Worm (Caenorhabditis elegans) whole organism, mixed stage, embryonic: Measurements from ENCODE around the gene eat-17.

Source experiments
- M03D4.4 ChIP-seq: sonication (generic microtip); optimal IDR thresholded peaks from 2 replicates; lab custom pipeline; 2017; ENCODE audit warnings: mild to moderate bottlenecking, missing genetic modification characterization, missing compliant biosample characterization
- bed-3 ChIP-seq: fragments of 200-800 bp; sonication (Bioruptor generic); optimal IDR thresholded peaks from 3 replicates; lab custom pipeline; 2018; ENCODE audit warnings: mild to moderate bottlenecking, missing genetic modification characterization, moderate library complexity, missing compliant biosample characterization
- blmp-1 ChIP-seq: fragments of 150-350 bp; optimal IDR thresholded peaks from 2 replicates; lab custom pipeline; 2014; ENCODE audit warnings: missing biosample characterization, missing genetic modification characterization
- ceh-39 ChIP-seq: fragments of 150-350 bp; optimal IDR thresholded peaks from 2 replicates; lab custom pipeline; 2014; ENCODE audit warnings: missing biosample characterization, missing genetic modification characterization
- ceh-43 ChIP-seq: fragments of 200-800 bp; sonication (Bioruptor generic); optimal IDR thresholded peaks from 2 replicates; lab custom pipeline; 2018; ENCODE audit warnings: mild to moderate bottlenecking, missing genetic modification characterization, moderate library complexity, missing compliant biosample characterization
- ceh-83 ChIP-seq: fragments of 200-800 bp; sonication (Bioruptor generic); optimal IDR thresholded peaks from 2 replicates; lab custom pipeline; 2018; ENCODE audit warnings: mild to moderate bottlenecking, missing genetic modification characterization, missing compliant biosample characterization
- ces-1 ChIP-seq: fragments of 150-350 bp; optimal IDR thresholded peaks from 2 replicates; lab custom pipeline; 2014; ENCODE audit warnings: missing biosample characterization, missing genetic modification reagents, missing genetic modification characterization
- cnd-1 ChIP-seq: fragments of 200-800 bp; sonication (Bioruptor generic); optimal IDR thresholded peaks from 2 replicates; lab custom pipeline; 2018; ENCODE audit warnings: mild to moderate bottlenecking, missing genetic modification characterization, missing compliant biosample characterization
- drap-1 ChIP-seq: fragments of 200-800 bp; sonication (Bioruptor generic); optimal IDR thresholded peaks from 3 replicates; lab custom pipeline; 2018; ENCODE audit warnings: mild to moderate bottlenecking, missing genetic modification characterization, missing compliant biosample characterization
- elt-1 ChIP-seq: sonication (generic microtip); optimal IDR thresholded peaks from 2 replicates; lab custom pipeline; 2017; ENCODE audit warnings: missing genetic modification characterization, mild to moderate bottlenecking, missing compliant biosample characterization, antibody characterized with exemption, moderate library complexity, borderline replicate concordance; ENCODE audit not compliant: insufficient read depth
- elt-3 ChIP-seq: fragments of 150-350 bp; optimal IDR thresholded peaks from 2 replicates; lab custom pipeline; 2014; ENCODE audit warnings: missing biosample characterization, missing genetic modification characterization
- flh-1 ChIP-seq: fragments of 200-800 bp; sonication (Bioruptor generic); optimal IDR thresholded peaks from 2 replicates; lab custom pipeline; 2018; ENCODE audit warnings: mild to moderate bottlenecking, missing genetic modification characterization, moderate library complexity, missing compliant biosample characterization
- hlh-1 ChIP-seq: fragments of 150-350 bp; optimal IDR thresholded peaks from 2 replicates; lab custom pipeline; 2014; ENCODE audit warnings: missing biosample characterization, missing genetic modification reagents, missing genetic modification characterization
- lin-13 ChIP-seq: fragments of 150-350 bp; optimal IDR thresholded peaks from 2 replicates; lab custom pipeline; 2014; ENCODE audit warnings: missing biosample characterization, missing genetic modification characterization
- lin-32 ChIP-seq: fragments of 200-800 bp; sonication (Bioruptor generic); optimal IDR thresholded peaks from 2 replicates; lab custom pipeline; 2018; ENCODE audit warnings: mild to moderate bottlenecking, missing genetic modification characterization, missing compliant biosample characterization
- lsy-2 ChIP-seq: fragments of 150-350 bp; optimal IDR thresholded peaks from 2 replicates; lab custom pipeline; 2014; ENCODE audit warnings: missing biosample characterization, missing genetic modification characterization
- mep-1 ChIP-seq: fragments of 150-350 bp; optimal IDR thresholded peaks from 2 replicates; lab custom pipeline; 2017; ENCODE audit warnings: missing biosample characterization, missing genetic modification reagents, missing genetic modification characterization, inconsistent platforms
- mls-2 ChIP-seq: sonication (generic microtip); optimal IDR thresholded peaks from 2 replicates; lab custom pipeline; 2016; ENCODE audit warnings: mild to moderate bottlenecking, missing genetic modification characterization, moderate library complexity, missing compliant biosample characterization
- nhr-12 ChIP-seq: fragments of 150-350 bp; optimal IDR thresholded peaks from 2 replicates; lab custom pipeline; 2014; ENCODE audit warnings: missing biosample characterization, missing genetic modification characterization
- nhr-2 ChIP-seq: fragments of 150-350 bp; optimal IDR thresholded peaks from 2 replicates; lab custom pipeline; 2014; ENCODE audit warnings: missing biosample characterization, missing genetic modification characterization
- nhr-237 ChIP-seq: fragments of 150-350 bp; optimal IDR thresholded peaks from 2 replicates; lab custom pipeline; 2014; ENCODE audit warnings: missing biosample characterization, missing genetic modification characterization
- nhr-28 ChIP-seq: fragments of 150-350 bp; optimal IDR thresholded peaks from 2 replicates; lab custom pipeline; 2014; ENCODE audit warnings: missing biosample characterization, missing genetic modification characterization
- nhr-76 ChIP-seq: sonication (generic microtip); optimal IDR thresholded peaks from 2 replicates; lab custom pipeline; 2017; ENCODE audit warnings: missing biosample characterization, missing genetic modification characterization
- pha-4 ChIP-seq: fragments of 150-350 bp; optimal IDR thresholded peaks from 2 replicates; lab custom pipeline; 2018; ENCODE audit warnings: missing biosample characterization, missing genetic modification reagents, missing genetic modification characterization
- tbx-8 ChIP-seq: fragments of 200-800 bp; sonication (Bioruptor generic); optimal IDR thresholded peaks from 2 replicates; lab custom pipeline; 2018; ENCODE audit warnings: mild to moderate bottlenecking, missing genetic modification characterization, moderate library complexity, missing compliant biosample characterization
- unc-120 ChIP-seq: sonication (generic microtip); optimal IDR thresholded peaks from 2 replicates; lab custom pipeline; 2017; ENCODE audit warnings: missing genetic modification characterization, missing compliant biosample characterization; ENCODE audit not compliant: poor library complexity, severe bottlenecking
- unc-62 ChIP-seq: fragments of 150-350 bp; optimal IDR thresholded peaks from 2 replicates; lab custom pipeline; 2014; ENCODE audit warnings: missing biosample characterization, missing genetic modification reagents, missing genetic modification characterization
- zip-8 ChIP-seq: fragments of 150-350 bp; optimal IDR thresholded peaks from 2 replicates; lab custom pipeline; 2014; ENCODE audit warnings: missing biosample characterization, missing genetic modification characterization
- ztf-11 ChIP-seq: fragments of 150-350 bp; optimal IDR thresholded peaks from 2 replicates; lab custom pipeline; 2014; ENCODE audit warnings: missing biosample characterization, missing genetic modification characterization

The eat-17 gene

ce11 chrX:16413208-16413995 lies 3.2 kb downstream of the eat-17 start:
- no peak for TF ChIP-seq mep-1
- no peak for TF ChIP-seq ztf-11 (tag; lab: Kevin White, UChicago)
- TF ChIP-seq flh-1 (GFP tag; lab: Kevin White, UChicago): no peak
- TF ChIP-seq elt-1: no peak
- TF ChIP-seq tbx-8 (GFP tag; lab: Kevin White, UChicago): no peak
- TF ChIP-seq blmp-1 (tag; lab: Kevin White, UChicago): no peak
- TF ChIP-seq lin-13 (tag; lab: Kevin White, UChicago): no peak
- TF ChIP-seq lin-32 (GFP tag; lab: Kevin White, UChicago): no peak

- TF ChIP-seq pha-4 (tag; lab: Kevin White, UChicago) (peak; percentile 63), nhr-28 (tag; lab: Kevin White, UChicago) (no peak)
- TF ChIP-seq, all 35 proteins: peak for 1
Observed at ce11 chrX:16411985-16412384, 4.7 kb downstream of the eat-17 start.

ce11 chrX:16409220-16409619 lies 7.4 kb downstream of the eat-17 start:
- TF ChIP-seq ceh-83 (GFP tag; lab: Kevin White, UChicago) (no peak), zip-8 (tag; lab: Kevin White, UChicago) (no peak), lin-32 (GFP tag; lab: Kevin White, UChicago) (no peak), cnd-1 (tag; lab: Kevin White, UChicago) (no peak)

ce11 chrX:16406632-16407031 lies 10.0 kb downstream of the eat-17 start:
- no peak for TF ChIP-seq hlh-1
- TF ChIP-seq bed-3: no peak
- no peak for TF ChIP-seq ceh-39 (tag; lab: Kevin White, UChicago)
- no peak for TF ChIP-seq nhr-28 (tag; lab: Kevin White, UChicago)
- TF ChIP-seq lsy-2 (tag; lab: Kevin White, UChicago): no peak
- no peak for TF ChIP-seq zip-8 (tag; lab: Kevin White, UChicago)
- TF ChIP-seq lin-32 (GFP tag; lab: Kevin White, UChicago): no peak
- no peak for TF ChIP-seq nhr-2 (tag; lab: Kevin White, UChicago)
- TF ChIP-seq unc-62 (GFP tag; lab: Kevin White, UChicago): no peak
- no peak for TF ChIP-seq elt-3
- no peak for TF ChIP-seq ztf-11 (tag; lab: Kevin White, UChicago)
- TF ChIP-seq ceh-83 (GFP tag; lab: Kevin White, UChicago): no peak
- TF ChIP-seq pha-4 (tag; lab: Kevin White, UChicago): no peak
- no peak for TF ChIP-seq nhr-76 (tag; lab: Kevin White, UChicago)
- no peak for TF ChIP-seq nhr-12 (tag; lab: Kevin White, UChicago)
- TF ChIP-seq nhr-237: no peak
- no peak for TF ChIP-seq drap-1 (GFP tag; lab: Kevin White, UChicago)

ce11 chrX:16404815-16405214 lies 11.8 kb downstream of the eat-17 start:
- TF ChIP-seq mep-1: no peak
- TF ChIP-seq nhr-12 (tag; lab: Kevin White, UChicago): no peak
- TF ChIP-seq lsy-2 (tag; lab: Kevin White, UChicago): no peak
- TF ChIP-seq elt-3: no peak
- no peak for TF ChIP-seq mls-2 (tag; lab: Kevin White, UChicago)
- TF ChIP-seq hlh-1: no peak
- TF ChIP-seq bed-3: no peak
- TF ChIP-seq nhr-76 (tag; lab: Kevin White, UChicago): no peak
- TF ChIP-seq, all 35 proteins: peak for 0

ce11 chrX:16403424-16403823 lies 13.2 kb downstream of the eat-17 start:
- TF ChIP-seq ceh-83 (GFP tag; lab: Kevin White, UChicago) (peak; percentile 69), unc-120 (tag; lab: Kevin White, UChicago) (peak; percentile 7), zip-8 (tag; lab: Kevin White, UChicago) (no peak)

- TF ChIP-seq zip-8 (tag; lab: Kevin White, UChicago) (no peak), blmp-1 (tag; lab: Kevin White, UChicago) (no peak), bed-3 (no peak), elt-3 (no peak), hlh-1 (no peak), nhr-76 (tag; lab: Kevin White, UChicago) (no peak), nhr-2 (tag; lab: Kevin White, UChicago) (no peak), unc-62 (GFP tag; lab: Kevin White, UChicago) (no peak), ceh-43 (GFP tag; lab: Kevin White, UChicago) (no peak), mep-1 (no peak), ces-1 (no peak), flh-1 (GFP tag; lab: Kevin White, UChicago) (no peak), lsy-2 (tag; lab: Kevin White, UChicago) (no peak), M03D4.4 (tag; lab: Kevin White, UChicago) (no peak), pha-4 (tag; lab: Kevin White, UChicago) (no peak), cnd-1 (tag; lab: Kevin White, UChicago) (no peak), unc-120 (tag; lab: Kevin White, UChicago) (no peak), ceh-83 (GFP tag; lab: Kevin White, UChicago) (no peak), nhr-12 (tag; lab: Kevin White, UChicago) (no peak)
- TF ChIP-seq, all 35 proteins: peak for 0
Observed at ce11 chrX:16402787-16403186, 13.9 kb downstream of the eat-17 start.
